Worm (Caenorhabditis elegans) whole organism, young adult: ENCODE data around the gene somi-1.

ENCODE experiments used
- F57A8.1 ChIP-seq: fragments of 200-800 bp; sonication (Bioruptor generic); optimal IDR thresholded peaks from 2 replicates; lab custom pipeline; 2018; ENCODE audit warnings: mild to moderate bottlenecking, missing genetic modification characterization, moderate library complexity, missing compliant biosample characterization
- ama-1 ChIP-seq, 3 experiments: fragments of 150-350 bp in 1 of 3; sonication (generic microtip) in 2 of 3; optimal IDR thresholded peaks; 2 replicates each; lab custom pipeline; 2014 to 2018; ENCODE audit warnings: missing biosample characterization in 2 of 3, missing genetic modification characterization in 2 of 3, missing genetic modification reagents in 2 of 3
- attf-3 ChIP-seq: fragments of 200-800 bp; sonication (Bioruptor generic); conservative IDR thresholded peaks from 2 replicates; pipeline ENCODE4 v1.3.6; 2022; ENCODE audit warnings: missing genetic modification reagents, missing genetic modification characterization, missing compliant biosample characterization
- efl-1 ChIP-seq: fragments of 150-350 bp; optimal IDR thresholded peaks from 2 replicates; lab custom pipeline; 2014; ENCODE audit warnings: missing biosample characterization, missing genetic modification reagents, missing genetic modification characterization
- him-1 ChIP-seq: sonication (generic microtip); optimal IDR thresholded peaks from 2 replicates; lab custom pipeline; 2016; ENCODE audit warnings: missing genotype, missing genetic modification reagents, missing genetic modification characterization, missing compliant biosample characterization
- nfya-1 ChIP-seq: sonication (generic microtip); optimal IDR thresholded peaks from 2 replicates; lab custom pipeline; 2017; ENCODE audit warnings: antibody characterized with exemption, missing compliant biosample characterization, missing genetic modification characterization, borderline replicate concordance; ENCODE audit not compliant: insufficient read depth
- nhr-80 ChIP-seq: sonication (generic microtip); optimal IDR thresholded peaks from 2 replicates; lab custom pipeline; 2016; ENCODE audit warnings: missing genetic modification characterization, missing compliant biosample characterization
- rcor-1 ChIP-seq: fragments of 200-800 bp; sonication (Bioruptor generic); IDR thresholded peaks from 2 replicates; pipeline ENCODE4 v1.3.6; 2022; ENCODE audit warnings: missing genetic modification reagents, missing genetic modification characterization, missing compliant biosample characterization
- sea-2 ChIP-seq: fragments of 200-800 bp; sonication (Bioruptor generic); IDR thresholded peaks from 2 replicates; pipeline ENCODE4 v1.3.6; 2022; ENCODE audit warnings: missing genetic modification characterization, missing compliant biosample characterization

ce11 chrV:13394968-13395367, 3.8 kb upstream of the somi-1 start:
- TF ChIP-seq ama-1 (optimal IDR thresholded peaks at IDR 0.05; lab: Kevin White, UChicago) (no peak), ama-1 (GFP tag; optimal IDR thresholded peaks at IDR 0.05; lab: Kevin White, UChicago) (no peak), nfya-1 (tag; lab: Kevin White, UChicago) (no peak), attf-3 (GFP tag; lab: Robert Waterston, UW) (no peak), efl-1 (GFP tag; lab: Kevin White, UChicago) (no peak), him-1 (no peak), F57A8.1 (GFP tag; lab: Kevin White, UChicago) (no peak), nhr-80 (tag; lab: Kevin White, UChicago) (no peak), sea-2 (no peak), rcor-1 (GFP tag; lab: Robert Waterston, UW) (no peak)
